Worm (Caenorhabditis elegans): ENCODE data around the gene msp-10.

DNA sequence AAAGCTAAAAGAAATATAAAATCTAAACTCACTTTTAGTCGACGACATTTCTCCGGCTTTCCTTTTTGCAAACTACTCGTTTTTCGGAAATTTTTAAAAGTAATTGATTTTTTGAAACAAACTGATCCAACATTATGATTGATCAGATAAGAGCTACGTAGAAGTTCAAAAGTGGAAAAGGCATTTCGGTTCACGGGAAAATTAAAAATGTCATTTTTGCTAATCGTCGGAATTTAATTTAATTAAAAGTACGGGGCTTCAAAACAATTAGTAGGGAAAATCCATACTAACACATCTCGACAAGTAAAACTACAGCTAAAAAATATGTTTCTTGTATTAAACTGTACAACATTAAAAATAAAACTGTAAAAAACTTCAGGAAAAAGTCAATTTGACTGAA is 12.2 kb downstream of the msp-10 start, which contains the start of gene K07F5.8:
- TF ChIP-seq nfya-1 (tag; optimal IDR thresholded peaks at IDR 0.05) (no peak), unc-86 (tag; optimal IDR thresholded peaks at IDR 0.05) (no peak), pha-4 (tag; optimal IDR thresholded peaks at IDR 0.05) (no peak), C08G9.2 (tag; optimal IDR thresholded peaks at IDR 0.05) (no peak), dmd-4 (tag; optimal IDR thresholded peaks at IDR 0.05; ENCODE audit: borderline replicate concordance) (no peak), pqm-1 (tag; optimal IDR thresholded peaks at IDR 0.05) (no peak), nhr-11 (tag; optimal IDR thresholded peaks at IDR 0.05) (no peak)
